Fruit fly (Drosophila melanogaster) whole organism, embryonic: Measurements from ENCODE around the gene CG34138.
A peak's percentile ranks its signal among the peaks of the same experiment; 100 is the strongest.

ENCODE experiments used
- BtbVII ChIP-seq: fragments of 200-800 bp; sonication (Bioruptor generic); optimal IDR thresholded peaks from 3 replicates; lab custom pipeline; 2017; ENCODE audit warnings: missing biosample characterization, mild to moderate bottlenecking, missing genetic modification characterization
- Bteb2 ChIP-seq: fragments of 200-800 bp; sonication (Bioruptor generic); optimal IDR thresholded peaks from 2 replicates; lab custom pipeline; 2016; ENCODE audit warnings: missing biosample characterization, missing genetic modification characterization
- CG10147 ChIP-seq: fragments of 200-800 bp; sonication (Bioruptor generic); optimal IDR thresholded peaks from 2 replicates; lab custom pipeline; 2019; ENCODE audit warnings: missing biosample characterization, mild to moderate bottlenecking, missing genetic modification characterization, moderate library complexity
- CG11093 ChIP-seq: fragments of 200-800 bp; sonication (Bioruptor generic); IDR thresholded peaks from 3 replicates; pipeline ENCODE4 v1.3.6; 2022; ENCODE audit warnings: missing biosample characterization, missing genetic modification characterization
- CG11456 ChIP-seq: fragments of 200-800 bp; sonication (Bioruptor generic); IDR thresholded peaks from 3 replicates; pipeline ENCODE4 v1.3.6; 2022; ENCODE audit warnings: missing biosample characterization, missing genetic modification characterization
- CG12104 ChIP-seq: fragments of 200-800 bp; sonication (Bioruptor generic); optimal IDR thresholded peaks from 3 replicates; lab custom pipeline; 2016; ENCODE audit warnings: missing biosample characterization, missing genetic modification characterization
- CG14014 ChIP-seq: fragments of 200-800 bp; sonication (Bioruptor generic); IDR thresholded peaks from 2 replicates; pipeline ENCODE4 v1.3.6; 2022; ENCODE audit warnings: missing biosample characterization, missing genetic modification characterization
- CG14667 ChIP-seq: fragments of 200-800 bp; sonication (Bioruptor generic); IDR thresholded peaks from 2 replicates; pipeline ENCODE4 v1.3.6; 2022; ENCODE audit warnings: missing biosample characterization, missing genetic modification characterization
- CG14710 ChIP-seq: fragments of 200-800 bp; sonication (Bioruptor generic); optimal IDR thresholded peaks from 3 replicates; lab custom pipeline; 2019; ENCODE audit warnings: missing biosample characterization, mild to moderate bottlenecking, missing genetic modification characterization, moderate library complexity
- CG17802 ChIP-seq: fragments of 200-800 bp; sonication (Bioruptor generic); optimal IDR thresholded peaks from 2 replicates; lab custom pipeline; 2018; ENCODE audit warnings: missing biosample characterization, mild to moderate bottlenecking, missing genetic modification characterization, moderate library complexity
- CG32532 ChIP-seq: fragments of 200-800 bp; sonication (Bioruptor generic); IDR thresholded peaks from 2 replicates; pipeline ENCODE4 v1.3.6; 2022; ENCODE audit warnings: missing biosample characterization, missing genetic modification characterization
- CG3281 ChIP-seq: fragments of 200-800 bp; sonication (Bioruptor generic); optimal IDR thresholded peaks from 3 replicates; lab custom pipeline; 2017; ENCODE audit warnings: missing biosample characterization, mild to moderate bottlenecking, missing genetic modification characterization
- CG3726 ChIP-seq: fragments of 200-800 bp; sonication (Bioruptor generic); IDR thresholded peaks from 3 replicates; pipeline ENCODE4, ENCODE4 v1.3.6; 2022; ENCODE audit warnings: missing biosample characterization, missing genetic modification characterization
- CG43689 ChIP-seq: fragments of 200-800 bp; sonication (Bioruptor generic); IDR thresholded peaks from 2 replicates; pipeline ENCODE4 v1.3.6; 2022; ENCODE audit warnings: missing biosample characterization, missing genetic modification characterization
- CG4730 ChIP-seq: fragments of 200-800 bp; sonication (Bioruptor generic); IDR thresholded peaks from 2 replicates; pipeline ENCODE4 v1.3.6; 2022; ENCODE audit warnings: missing biosample characterization, missing genetic modification characterization
- CG6272 ChIP-seq: fragments of 200-800 bp; sonication (Bioruptor generic); IDR thresholded peaks from 2 replicates; pipeline ENCODE4 v1.3.6; 2022; ENCODE audit warnings: missing biosample characterization, missing genetic modification characterization
- CG7786 ChIP-seq: fragments of 200-800 bp; sonication (Bioruptor generic); optimal IDR thresholded peaks from 2 replicates; lab custom pipeline; 2016; ENCODE audit warnings: missing biosample characterization, missing genetic modification characterization
- D19A ChIP-seq: fragments of 200-800 bp; optimal IDR thresholded peaks from 3 replicates; lab custom pipeline; 2019; ENCODE audit warnings: missing biosample characterization, mild to moderate bottlenecking, missing genetic modification characterization, moderate library complexity
- Doc2 ChIP-seq: fragments of 200-800 bp; sonication (Bioruptor generic); IDR thresholded peaks from 2 replicates; pipeline ENCODE4 v1.3.6; 2022; ENCODE audit warnings: missing biosample characterization, missing genetic modification characterization
- Doc3 ChIP-seq: fragments of 200-800 bp; sonication (Bioruptor generic); IDR thresholded peaks from 3 replicates; pipeline ENCODE4 v1.3.6; 2022; ENCODE audit warnings: missing biosample characterization, missing genetic modification characterization; ENCODE audit not compliant: partially characterized antibody
- Drgx ChIP-seq: fragments of 200-800 bp; sonication (Bioruptor generic); IDR thresholded peaks from 2 replicates; pipeline ENCODE4 v1.3.6; 2022; ENCODE audit warnings: missing biosample characterization, missing genetic modification characterization
- Ets65A ChIP-seq: fragments of 200-800 bp; sonication (Bioruptor generic); peaks from one replicate; lab custom pipeline; 2016; ENCODE audit warnings: missing biosample characterization, missing genetic modification characterization
- Fer1 ChIP-seq: fragments of 200-800 bp; sonication (Bioruptor generic); optimal IDR thresholded peaks from 2 replicates; lab custom pipeline; 2017; ENCODE audit warnings: missing biosample characterization, mild to moderate bottlenecking, missing genetic modification characterization
- HLH54F ChIP-seq: fragments of 200-800 bp; sonication (Bioruptor generic); optimal IDR thresholded peaks from 3 replicates; lab custom pipeline; 2016; ENCODE audit warnings: missing biosample characterization, missing genetic modification characterization
- HLHmδ ChIP-seq: fragments of 200-800 bp; sonication (Bioruptor generic); optimal IDR thresholded peaks from 2 replicates; lab custom pipeline; 2018; ENCODE audit warnings: missing biosample characterization, mild to moderate bottlenecking, missing genetic modification characterization, moderate library complexity
- Hr78 ChIP-seq, 2 experiments: fragments of 200-800 bp in 1 of 2; fragments of >200 bp in 1 of 2; sonication (Bioruptor generic) in 1 of 2; optimal IDR thresholded peaks; 2 replicates each; lab custom pipeline; 2017 to 2019; ENCODE audit warnings: missing biosample characterization in 2 of 2, missing genetic modification characterization in 2 of 2, mild to moderate bottlenecking in 1 of 2, moderate library complexity in 1 of 2
- Hsf ChIP-seq: fragments of 200-800 bp; sonication (Bioruptor generic); optimal IDR thresholded peaks from 3 replicates; lab custom pipeline; 2016; ENCODE audit warnings: missing biosample characterization, missing genetic modification characterization
- Nf-YB ChIP-seq: fragments of 200-800 bp; sonication (Bioruptor generic); optimal IDR thresholded peaks from 3 replicates; lab custom pipeline; 2019; ENCODE audit warnings: missing biosample characterization, mild to moderate bottlenecking, missing genetic modification characterization, moderate library complexity
- Oli ChIP-seq: fragments of 200-800 bp; sonication (Bioruptor generic); optimal IDR thresholded peaks from 2 replicates; lab custom pipeline; 2018; ENCODE audit warnings: missing biosample characterization, mild to moderate bottlenecking, missing genetic modification characterization, moderate library complexity
- Rfx ChIP-seq: fragments of 200-800 bp; sonication (Bioruptor generic); IDR thresholded peaks from 2 replicates; pipeline ENCODE4 v1.3.6; 2022; ENCODE audit warnings: missing biosample characterization, missing genetic modification characterization
- Six4 ChIP-seq: fragments of 200-800 bp; sonication (Bioruptor generic); optimal IDR thresholded peaks from 2 replicates; lab custom pipeline; 2016; ENCODE audit warnings: missing biosample characterization, missing genetic modification characterization
- Sry-β ChIP-seq: fragments of 200-800 bp; sonication (Bioruptor generic); optimal IDR thresholded peaks from 2 replicates; lab custom pipeline; 2018; ENCODE audit warnings: missing biosample characterization, mild to moderate bottlenecking, missing genetic modification characterization, moderate library complexity
- Ssrp ChIP-seq: fragments of 200-800 bp; sonication (Bioruptor generic); optimal IDR thresholded peaks from 2 replicates; lab custom pipeline; 2018; ENCODE audit warnings: missing biosample characterization, mild to moderate bottlenecking, missing genetic modification characterization, moderate library complexity
- ara ChIP-seq: fragments of 200-800 bp; sonication (Bioruptor generic); IDR thresholded peaks from 2 replicates; pipeline ENCODE4 v1.3.6; 2022; ENCODE audit warnings: missing biosample characterization, missing genetic modification characterization
- az2 ChIP-seq: fragments of 200-800 bp; sonication (Bioruptor generic); optimal IDR thresholded peaks from 3 replicates; lab custom pipeline; 2016; ENCODE audit warnings: missing biosample characterization, missing genetic modification characterization
- bigmax ChIP-seq: fragments of 200-800 bp; sonication (Bioruptor generic); optimal IDR thresholded peaks from 2 replicates; lab custom pipeline; 2018; ENCODE audit warnings: missing biosample characterization, mild to moderate bottlenecking, missing genetic modification characterization
- caup ChIP-seq: fragments of 200-800 bp; sonication (Bioruptor generic); optimal IDR thresholded peaks from 3 replicates; lab custom pipeline; 2017; ENCODE audit warnings: missing biosample characterization, mild to moderate bottlenecking, missing genetic modification characterization, moderate library complexity; ENCODE audit not compliant: severe bottlenecking
- chn ChIP-seq: fragments of 200-800 bp; sonication (Bioruptor generic); optimal IDR thresholded peaks from 2 replicates; lab custom pipeline; 2016; ENCODE audit warnings: missing biosample characterization, missing genetic modification characterization
- croc ChIP-seq: fragments of 200-800 bp; sonication (Bioruptor generic); conservative IDR thresholded peaks from 3 replicates; pipeline ENCODE4 v1.3.6; 2022; ENCODE audit warnings: missing biosample characterization, missing genetic modification characterization
- danr ChIP-seq: fragments of 200-800 bp; sonication (Bioruptor generic); IDR thresholded peaks from 2 replicates; pipeline ENCODE4 v1.3.6; 2022; ENCODE audit warnings: missing biosample characterization, missing genetic modification characterization
- disco-r ChIP-seq: fragments of 200-800 bp; sonication (Bioruptor generic); optimal IDR thresholded peaks from 2 replicates; lab custom pipeline; 2016; ENCODE audit warnings: missing biosample characterization, missing genetic modification characterization
- gem ChIP-seq: fragments of 200-800 bp; sonication (Bioruptor generic); optimal IDR thresholded peaks from 2 replicates; lab custom pipeline; 2019; ENCODE audit warnings: missing biosample characterization, mild to moderate bottlenecking, missing genetic modification characterization, moderate library complexity
- gfzf ChIP-seq: fragments of 200-800 bp; sonication (Bioruptor generic); optimal IDR thresholded peaks from 2 replicates; lab custom pipeline; 2016; ENCODE audit warnings: missing biosample characterization, mild to moderate bottlenecking, missing genetic modification characterization, moderate library complexity
- hb ChIP-seq: fragments of 200-800 bp; sonication (Bioruptor generic); IDR thresholded peaks from 3 replicates; pipeline ENCODE4 v1.3.6; 2022; ENCODE audit warnings: missing biosample characterization, missing genetic modification characterization; ENCODE audit not compliant: partially characterized antibody
- kah ChIP-seq: fragments of 200-800 bp; sonication (Bioruptor generic); optimal IDR thresholded peaks from 2 replicates; lab custom pipeline; 2018; ENCODE audit warnings: missing biosample characterization, mild to moderate bottlenecking, missing genetic modification characterization
- lbe ChIP-seq: fragments of 200-800 bp; sonication (Bioruptor generic); optimal IDR thresholded peaks from 2 replicates; lab custom pipeline; 2016; ENCODE audit warnings: missing biosample characterization, mild to moderate bottlenecking, missing genetic modification characterization
- odd ChIP-seq: fragments of 200-800 bp; sonication (Bioruptor generic); optimal IDR thresholded peaks from 2 replicates; lab custom pipeline; 2017; ENCODE audit warnings: missing biosample characterization, mild to moderate bottlenecking, missing genetic modification characterization
- peb ChIP-seq: fragments of 200-800 bp; sonication (Bioruptor generic); IDR thresholded peaks from 2 replicates; pipeline ENCODE4 v1.3.6; 2022; ENCODE audit warnings: missing biosample characterization, missing genetic modification characterization
- sna ChIP-seq: fragments of 200-800 bp; sonication (Bioruptor generic); IDR thresholded peaks from 2 replicates; pipeline ENCODE4 v1.3.6; 2022; ENCODE audit warnings: missing biosample characterization, missing genetic modification characterization; ENCODE audit not compliant: partially characterized antibody
- vvl ChIP-seq: fragments of 200-800 bp; sonication (Bioruptor generic); IDR thresholded peaks from 2 replicates; pipeline ENCODE4 v1.3.6; 2022; ENCODE audit warnings: missing biosample characterization, missing genetic modification characterization

The CG34138 gene

dm6 chr3R:19641498-19642065, 6.8 kb downstream of the CG34138 start (continued):
- TF ChIP-seq CG32532 (GFP tag; lab: Robert Waterston, UW) (peak; percentile 92), Bteb2 (GFP tag; lab: Kevin White, UChicago) (peak; percentile 80), Fer1 (GFP tag; lab: Kevin White, UChicago) (peak; percentile 91), Sry-β (GFP tag; lab: Kevin White, UChicago) (no peak), Doc2 (peak; percentile 59; the same call in 1 of the 2 replicates), Doc3 (no peak), HLHmδ (no peak), CG3726 (GFP tag; lab: Robert Waterston, UW) (peak; percentile 80; the same call in 1 of the 3 replicates), Ets65A (GFP tag; lab: Kevin White, UChicago) (peak; percentile 76), HLH54F (GFP tag; lab: Kevin White, UChicago) (peak; percentile 16), Hr78 (GFP tag; optimal IDR thresholded peaks at IDR 0.05; lab: Kevin White, UChicago) (peak in 1 of 2 experiments; percentile 50), D19A (tag; lab: Kevin White, UChicago) (peak; percentile 83), Nf-YB (GFP tag; lab: Kevin White, UChicago) (peak; percentile 76), Six4 (GFP tag; lab: Kevin White, UChicago) (peak; percentile 65), CG14667 (GFP tag; lab: Robert Waterston, UW) (peak; percentile 63; the same call in 1 of the 2 replicates), Drgx (GFP tag; lab: Robert Waterston, UW) (peak; percentile 91), chn (GFP tag; lab: Kevin White, UChicago) (no peak), CG17802 (peak; percentile 19), CG6272 (no peak), bigmax (GFP tag; lab: Kevin White, UChicago) (no peak), gfzf (no peak), caup (GFP tag; lab: Kevin White, UChicago) (peak; percentile 86), CG14710 (tag; lab: Kevin White, UChicago) (peak; percentile 79), BtbVII (GFP tag; lab: Kevin White, UChicago) (peak; percentile 87), CG7786 (GFP tag; lab: Kevin White, UChicago) (peak; percentile 11), danr (GFP tag; lab: Robert Waterston, UW) (peak; percentile 74), sna (no peak), az2 (GFP tag; lab: Kevin White, UChicago) (peak; percentile 76), CG3281 (GFP tag; lab: Kevin White, UChicago) (peak; percentile 91), CG4730 (GFP tag; lab: Robert Waterston, UW) (peak; percentile 74), odd (peak; percentile 87), CG12104 (peak; percentile 83), CG14014 (GFP tag; lab: Robert Waterston, UW) (peak; percentile 94), CG10147 (peak; percentile 83), gem (tag; lab: Kevin White, UChicago) (peak; percentile 92), kah (peak; percentile 85), Oli (tag; lab: Kevin White, UChicago) (peak; percentile 89), disco-r (GFP tag; lab: Kevin White, UChicago) (peak; percentile 28), croc (GFP tag; lab: Robert Waterston, UW) (peak; percentile 32; the same call in 1 of the 3 replicates), vvl (GFP tag; lab: Robert Waterston, UW) (peak; percentile 95), CG43689 (GFP tag; lab: Robert Waterston, UW) (peak; percentile 84), lbe (GFP tag; lab: Kevin White, UChicago) (peak; percentile 82), Hsf (GFP tag; lab: Kevin White, UChicago) (peak; percentile 73), ara (GFP tag; lab: Robert Waterston, UW) (peak; percentile 86), peb (peak; percentile 56; the same call in 1 of the 2 replicates), hb (GFP tag; lab: Robert Waterston, UW) (no peak), CG11456 (GFP tag; lab: Robert Waterston, UW) (peak; percentile 89), Ssrp (tag; lab: Kevin White, UChicago) (peak; percentile 83), Rfx (peak; percentile 91), CG11093 (GFP tag; lab: Robert Waterston, UW) (peak; percentile 46; the same call in 1 of the 3 replicates)
